Worm (Caenorhabditis elegans): ENCODE data around the gene grl-24.

DNA sequence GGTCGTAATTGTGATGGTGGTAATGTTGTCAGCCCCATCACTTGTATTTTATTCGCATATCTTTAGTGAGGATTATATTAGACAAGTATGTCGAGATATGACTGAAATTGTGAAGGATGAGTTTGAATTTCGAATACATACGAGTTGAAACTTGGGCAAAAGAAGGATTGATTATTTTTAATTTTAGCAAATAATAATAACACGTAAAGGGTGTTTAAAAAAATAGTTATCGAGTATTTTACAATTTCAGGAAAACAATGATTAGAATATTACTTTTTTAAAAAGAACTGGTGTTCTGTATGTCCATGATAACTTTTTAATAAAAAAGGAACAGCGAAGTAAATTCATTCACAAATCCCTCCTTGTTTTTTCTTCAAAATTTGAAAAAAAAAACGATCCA, 25.2 kb downstream of the grl-24 start, which contains the start of gene F11E6.8:
- TF ChIP-seq ceh-2 (tag; optimal IDR thresholded peaks at IDR 0.05): no peak
- no peak for TF ChIP-seq hlh-6 (tag; optimal IDR thresholded peaks at IDR 0.05)
- no peak for TF ChIP-seq fax-1 (tag; optimal IDR thresholded peaks at IDR 0.05)
- no peak for TF ChIP-seq dve-1 (tag; optimal IDR thresholded peaks at IDR 0.05)
- no peak for TF ChIP-seq hlh-8 (tag; optimal IDR thresholded peaks at IDR 0.05)
- no peak for TF ChIP-seq nhr-11 (tag; optimal IDR thresholded peaks at IDR 0.05)
- no peak for TF ChIP-seq ceh-19 (GFP tag; optimal IDR thresholded peaks at IDR 0.05)
- no peak for TF ChIP-seq ets-4 (tag; optimal IDR thresholded peaks at IDR 0.05)
- TF ChIP-seq rnt-1 (tag; optimal IDR thresholded peaks at IDR 0.05): no peak
